Worm (Caenorhabditis elegans) whole organism, early embryonic: ENCODE data around the gene C28A5.6.

Experiments used
- B0310.2 ChIP-seq: sonication (generic microtip); optimal IDR thresholded peaks from 2 replicates; lab custom pipeline; 2016; ENCODE audit warnings: mild to moderate bottlenecking, missing genetic modification characterization, missing compliant biosample characterization
- F13C5.2 ChIP-seq: sonication (generic microtip); optimal IDR thresholded peaks from 2 replicates; lab custom pipeline; 2017; ENCODE audit warnings: mild to moderate bottlenecking, missing genetic modification characterization, inconsistent platforms, missing compliant biosample characterization
- aly-1 ChIP-seq: sonication (generic microtip); optimal IDR thresholded peaks from 2 replicates; lab custom pipeline; 2016; ENCODE audit warnings: missing genetic modification characterization, missing compliant biosample characterization
- ama-1 ChIP-seq: fragments of 150-350 bp; optimal IDR thresholded peaks from 2 replicates; lab custom pipeline; 2014
- ceh-13 ChIP-seq: fragments of 200-800 bp; sonication (Bioruptor generic); optimal IDR thresholded peaks from 2 replicates; lab custom pipeline; 2018; ENCODE audit warnings: mild to moderate bottlenecking, missing genetic modification characterization, missing compliant biosample characterization
- flt-1 ChIP-seq: fragments of 200-800 bp; sonication (Bioruptor generic); IDR thresholded peaks from 2 replicates; pipeline ENCODE4 v1.3.6; 2022; ENCODE audit warnings: missing genetic modification characterization, missing compliant biosample characterization
- hnd-1 ChIP-seq: sonication (generic microtip); optimal IDR thresholded peaks from 2 replicates; lab custom pipeline; 2016; ENCODE audit warnings: missing genetic modification characterization, missing compliant biosample characterization
- pes-1 ChIP-seq: fragments of 200-800 bp; sonication (Bioruptor generic); IDR thresholded peaks from 2 replicates; pipeline ENCODE4 v1.3.6; 2022; ENCODE audit warnings: missing genetic modification reagents, missing genetic modification characterization, missing compliant biosample characterization
- sea-1 ChIP-seq: fragments of 200-800 bp; sonication (Bioruptor generic); conservative IDR thresholded peaks from 2 replicates; pipeline ENCODE4 v1.3.6; 2022; ENCODE audit warnings: missing genetic modification characterization, missing compliant biosample characterization
- tbx-11 ChIP-seq: fragments of 200-800 bp; sonication (Bioruptor generic); IDR thresholded peaks from 2 replicates; pipeline ENCODE4 v1.3.6; 2022; ENCODE audit warnings: missing genetic modification characterization, missing compliant biosample characterization

DNA sequence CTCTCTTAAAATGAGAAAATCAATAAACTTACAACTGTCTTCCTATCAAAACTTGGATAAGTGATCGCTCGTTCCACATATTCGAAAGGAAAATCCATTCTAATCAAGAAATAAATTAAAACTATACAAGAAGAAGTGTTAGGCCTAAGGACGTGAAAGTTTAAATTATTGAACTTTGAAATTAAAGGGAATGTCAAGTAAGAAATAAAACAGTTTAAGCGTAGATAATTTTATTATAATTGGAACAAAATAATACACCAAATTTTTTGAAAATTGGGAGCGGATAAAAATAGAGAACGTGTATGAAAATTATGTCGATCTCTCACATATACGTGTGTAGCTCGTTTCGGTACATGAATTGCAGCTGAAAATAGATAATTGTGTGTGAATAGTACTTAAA lies at the start of gene C28A5.6:
- TF ChIP-seq ama-1 (lab: Kevin White, UChicago), result no peak
- no peak for TF ChIP-seq flt-1 (GFP tag; lab: Robert Waterston, UW)
- TF ChIP-seq F13C5.2 (tag; lab: Kevin White, UChicago), result no peak
- no peak for TF ChIP-seq ceh-13 (GFP tag; lab: Kevin White, UChicago)
- TF ChIP-seq aly-1 (tag; lab: Kevin White, UChicago), result no peak
- TF ChIP-seq sea-1 (GFP tag; lab: Robert Waterston, UW), result no peak
- TF ChIP-seq B0310.2 (tag; lab: Kevin White, UChicago), result no peak
- no peak for TF ChIP-seq pes-1
- no peak for TF ChIP-seq tbx-11 (GFP tag; lab: Robert Waterston, UW)
- TF ChIP-seq hnd-1 (tag; lab: Kevin White, UChicago), result no peak
